Worm (Caenorhabditis elegans) whole organism, L3 larva: ENCODE data around the gene C46F9.6.
"Not testable (repeated sequence)": the region's sequence is repeated elsewhere in the genome, so short reads cannot be mapped to it uniquely, and the experiment has no call there.

Source experiments
- R02D3.7 ChIP-seq: fragments of 150-350 bp; optimal IDR thresholded peaks from 2 replicates; lab custom pipeline; 2014; ENCODE audit warnings: missing biosample characterization, missing genetic modification characterization
- ZK546.5 ChIP-seq: sonication (generic microtip); optimal IDR thresholded peaks from 2 replicates; lab custom pipeline; 2017; ENCODE audit warnings: missing biosample characterization, missing genetic modification characterization
- aly-2 ChIP-seq: fragments of 150-350 bp; optimal IDR thresholded peaks from 2 replicates; lab custom pipeline; 2014; ENCODE audit warnings: missing biosample characterization, missing genetic modification characterization
- ama-1 ChIP-seq: fragments of 150-350 bp; optimal IDR thresholded peaks from 2 replicates; lab custom pipeline; 2018
- ceh-16 ChIP-seq: sonication (generic microtip); optimal IDR thresholded peaks from 2 replicates; lab custom pipeline; 2017; ENCODE audit warnings: missing biosample characterization, missing genetic modification characterization
- ceh-82 ChIP-seq: fragments of 150-350 bp; optimal IDR thresholded peaks from 2 replicates; lab custom pipeline; 2014; ENCODE audit warnings: missing biosample characterization, missing genetic modification characterization
- daf-12 ChIP-seq: fragments of 150-350 bp; optimal IDR thresholded peaks from 2 replicates; lab custom pipeline; 2014; ENCODE audit warnings: missing biosample characterization, missing genetic modification reagents, missing genetic modification characterization
- egl-27 ChIP-seq: sonication (generic microtip); optimal IDR thresholded peaks from 4 replicates; lab custom pipeline; 2017; ENCODE audit warnings: missing biosample characterization, missing genetic modification reagents, missing genetic modification characterization
- elt-2 ChIP-seq: sonication (generic microtip); optimal IDR thresholded peaks from 2 replicates; lab custom pipeline; 2016; ENCODE audit warnings: missing genetic modification reagents, mild to moderate bottlenecking, missing genetic modification characterization, missing compliant biosample characterization
- fkh-10 ChIP-seq: sonication (generic microtip); optimal IDR thresholded peaks from 2 replicates; lab custom pipeline; 2017; ENCODE audit warnings: missing biosample characterization, missing genetic modification reagents, missing genetic modification characterization
- fkh-2 ChIP-seq: fragments of 150-350 bp; optimal IDR thresholded peaks from 2 replicates; lab custom pipeline; 2014; ENCODE audit warnings: missing biosample characterization, missing genetic modification reagents, missing genetic modification characterization
- lsy-12 ChIP-seq: sonication (generic microtip); optimal IDR thresholded peaks from 2 replicates; lab custom pipeline; 2016; ENCODE audit warnings: mild to moderate bottlenecking, missing genetic modification characterization, missing compliant biosample characterization
- mdl-1 ChIP-seq: fragments of 150-350 bp; optimal IDR thresholded peaks from 2 replicates; lab custom pipeline; 2014; ENCODE audit warnings: missing biosample characterization, missing genetic modification characterization
- mml-1 ChIP-seq: fragments of 150-350 bp; sonication (generic microtip); optimal IDR thresholded peaks from 3 replicates; lab custom pipeline; 2014; ENCODE audit warnings: missing biosample characterization, missing genetic modification characterization
- nhr-11 ChIP-seq: fragments of 150-350 bp; optimal IDR thresholded peaks from 2 replicates; lab custom pipeline; 2014; ENCODE audit warnings: missing biosample characterization, missing genetic modification characterization
- nhr-23 ChIP-seq: fragments of 150-350 bp; optimal IDR thresholded peaks from 2 replicates; lab custom pipeline; 2014; ENCODE audit warnings: missing biosample characterization, missing genetic modification reagents, missing genetic modification characterization
- nhr-25 ChIP-seq: sonication (generic microtip); optimal IDR thresholded peaks from 2 replicates; lab custom pipeline; 2017; ENCODE audit warnings: missing biosample characterization, missing genetic modification characterization
- nhr-28 ChIP-seq: fragments of 150-350 bp; optimal IDR thresholded peaks from 2 replicates; lab custom pipeline; 2014; ENCODE audit warnings: missing biosample characterization, missing genetic modification characterization
- nhr-76 ChIP-seq: fragments of 150-350 bp; sonication (generic microtip); optimal IDR thresholded peaks from 5 replicates; lab custom pipeline; 2014; ENCODE audit warnings: missing biosample characterization, missing genetic modification characterization
- nhr-77 ChIP-seq: fragments of 150-350 bp; optimal IDR thresholded peaks from 2 replicates; lab custom pipeline; 2014; ENCODE audit warnings: missing biosample characterization, missing genetic modification characterization
- pha-4 ChIP-seq: fragments of 150-350 bp; optimal IDR thresholded peaks from 2 replicates; lab custom pipeline; 2014; ENCODE audit warnings: missing biosample characterization, missing genetic modification reagents, missing genetic modification characterization
- pqm-1 ChIP-seq: fragments of 150-350 bp; optimal IDR thresholded peaks from 2 replicates; lab custom pipeline; 2017; ENCODE audit warnings: missing biosample characterization, missing genetic modification characterization, inconsistent platforms
- sea-2 ChIP-seq: fragments of 150-350 bp; sonication (generic microtip); optimal IDR thresholded peaks from 4 replicates; lab custom pipeline; 2014; ENCODE audit warnings: missing biosample characterization, missing genetic modification reagents, missing genetic modification characterization
- snpc-4 ChIP-seq: fragments of 150-350 bp; optimal IDR thresholded peaks from 2 replicates; lab custom pipeline; 2014; ENCODE audit warnings: missing biosample characterization, missing genetic modification characterization
- tbx-2 ChIP-seq: sonication (generic microtip); optimal IDR thresholded peaks from 2 replicates; lab custom pipeline; 2016; ENCODE audit warnings: mild to moderate bottlenecking, missing genetic modification characterization, missing compliant biosample characterization
- unc-39 ChIP-seq: sonication (generic microtip); optimal IDR thresholded peaks from 4 replicates; lab custom pipeline; 2017; ENCODE audit warnings: missing biosample characterization, missing genetic modification characterization
- unc-62 ChIP-seq: fragments of 150-350 bp; sonication (generic microtip); optimal IDR thresholded peaks from 4 replicates; lab custom pipeline; 2014; ENCODE audit warnings: missing biosample characterization, missing genetic modification reagents, missing genetic modification characterization
- ztf-11 ChIP-seq: fragments of 150-350 bp; optimal IDR thresholded peaks from 2 replicates; lab custom pipeline; 2014; ENCODE audit warnings: missing biosample characterization, missing genetic modification characterization
- ztf-4 ChIP-seq: fragments of 150-350 bp; optimal IDR thresholded peaks from 2 replicates; lab custom pipeline; 2014; ENCODE audit warnings: missing biosample characterization, missing genetic modification characterization

C46F9.6 gene

DNA sequence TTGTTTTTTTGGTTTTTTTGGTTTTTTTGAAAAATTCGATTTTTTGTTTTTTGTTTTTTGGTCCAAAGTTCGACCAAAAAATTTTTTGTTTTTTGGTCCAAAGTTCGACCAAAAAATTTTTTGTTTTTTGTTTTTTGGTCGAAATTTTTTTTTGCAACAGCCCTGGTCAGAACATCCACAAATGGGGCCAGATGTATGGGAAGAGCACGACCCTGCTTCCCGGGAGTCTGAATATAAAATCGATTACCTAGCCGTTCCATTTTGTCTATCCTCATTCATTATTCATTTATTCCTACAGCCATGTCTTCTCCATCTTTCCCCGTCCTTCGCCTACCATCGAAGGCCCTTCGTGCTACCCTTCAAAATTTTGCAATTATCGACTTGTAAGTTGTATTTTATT lies 43.9 kb upstream of the C46F9.6 start, which contains the start of gene fbxb-95:
fbxb-95 (plus strand) TSS at position 301 of the 400 bp plus-strand sequence.
- TF ChIP-seq mdl-1; aly-2 (tag; lab: Kevin White, UChicago); nhr-25 (tag; lab: Kevin White, UChicago): not testable (repeated sequence)

ce11 chrII:1861285-1861793 lies 36.7 kb upstream of the C46F9.6 start, which contains the start of gene C16C4.18:
Gene C16C4.18, minus strand, starts transcription at chrII:1861335.
- TF ChIP-seq snpc-4 (tag; lab: Kevin White, UChicago); ztf-4 (tag; lab: Kevin White, UChicago); daf-12: not testable (repeated sequence)

DNA sequence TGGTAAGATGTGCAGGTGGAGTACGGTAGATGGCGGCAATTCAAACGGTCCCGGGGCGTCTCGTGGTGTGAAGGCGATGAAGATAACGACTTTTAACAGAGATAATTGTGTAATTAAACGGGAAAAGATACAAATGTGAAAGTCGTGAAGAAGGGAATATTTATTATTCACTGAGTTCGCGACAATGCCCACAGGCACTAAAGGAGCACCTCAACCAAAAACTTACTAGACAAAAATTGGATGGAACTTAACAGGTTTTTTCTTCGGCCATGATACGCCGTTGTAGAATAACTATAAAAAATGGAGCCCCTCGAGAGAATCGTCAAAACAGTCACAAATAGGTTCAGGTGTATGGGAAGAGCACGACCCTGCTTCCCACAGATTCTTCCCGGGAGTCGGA lies 35.7 kb upstream of the C46F9.6 start, which contains the start of gene fbxb-98:
fbxb-98 (plus strand) TSS at position 301 of the 400 bp plus-strand sequence.
- TF ChIP-seq pha-4, nhr-77, nhr-23 (tag; lab: Kevin White, UChicago): not testable (repeated sequence)

ce11 chrII:1864278-1864677 lies 33.8 kb upstream of the C46F9.6 start, which contains the start of gene C16C4.17:
Gene C16C4.17, plus strand, starts transcription at chrII:1864578.
- no peak for TF ChIP-seq nhr-76 (tag; lab: Kevin White, UChicago)
- TF ChIP-seq lsy-12 (tag; lab: Kevin White, UChicago), result no peak
- TF ChIP-seq nhr-28 (tag; lab: Kevin White, UChicago), result no peak
- TF ChIP-seq elt-2 (tag; lab: Kevin White, UChicago), result no peak
- no peak for TF ChIP-seq unc-62 (GFP tag; lab: Kevin White, UChicago)
- no peak for TF ChIP-seq mml-1 (tag; lab: Kevin White, UChicago)
- TF ChIP-seq fkh-10 (GFP tag; lab: Kevin White, UChicago), result no peak
- TF ChIP-seq ceh-82 (tag; lab: Kevin White, UChicago), result no peak

DNA sequence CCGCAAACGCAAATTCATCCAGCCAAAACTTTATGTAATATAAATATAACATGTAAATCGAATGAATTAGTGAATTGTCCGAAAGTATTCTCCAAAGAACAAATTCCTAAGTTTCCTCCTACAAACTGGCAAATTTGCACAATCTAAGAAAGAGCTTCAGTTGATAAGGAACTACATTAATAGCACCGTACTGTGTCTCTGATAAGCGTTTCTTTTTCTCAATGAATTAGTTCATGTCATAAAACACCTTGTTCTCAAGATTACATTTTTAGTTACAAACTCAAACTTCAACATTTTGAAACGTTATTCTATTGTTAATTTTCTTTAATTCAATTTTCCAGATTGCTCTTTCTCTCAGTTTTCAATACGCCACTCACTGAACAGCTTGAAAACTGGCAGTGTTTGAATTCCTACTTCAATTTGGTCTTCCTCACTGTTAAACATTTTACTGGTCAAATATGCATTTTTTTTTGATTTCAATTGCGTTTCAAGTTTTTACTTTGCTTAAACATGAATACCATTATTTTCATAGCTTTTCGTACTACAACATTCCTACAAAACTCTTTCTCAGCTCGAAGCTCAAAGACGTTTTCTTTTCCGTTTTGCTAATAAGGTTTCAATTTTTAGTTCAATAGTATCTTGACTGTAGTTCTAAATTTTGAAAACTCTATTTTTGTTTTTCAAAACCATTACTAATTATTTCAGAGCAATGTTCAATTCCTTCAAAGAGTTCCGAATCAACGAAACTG lies 32.2 kb upstream of the C46F9.6 start, which contains the start of gene math-15:
math-15 (plus strand) TSS at position 699 of the 749 bp plus-strand sequence.
- TF ChIP-seq elt-2 (tag; lab: Kevin White, UChicago) (peak; percentile 67), ztf-11 (tag; lab: Kevin White, UChicago) (no peak), pqm-1 (tag; lab: Kevin White, UChicago) (peak; percentile 11)

ce11 chrII:1869120-1869519 lies 28.9 kb upstream of the C46F9.6 start, which contains the start of gene math-14:
Gene math-14, plus strand, starts transcription at chrII:1869420.
- no peak for TF ChIP-seq unc-39
- no peak for TF ChIP-seq ceh-16 (tag; lab: Kevin White, UChicago)
- TF ChIP-seq ceh-82 (tag; lab: Kevin White, UChicago), result no peak
- TF ChIP-seq mml-1 (tag; lab: Kevin White, UChicago), result no peak
- TF ChIP-seq elt-2 (tag; lab: Kevin White, UChicago), result peak; percentile 29
- TF ChIP-seq sea-2 (GFP tag; lab: Kevin White, UChicago), result no peak

DNA sequence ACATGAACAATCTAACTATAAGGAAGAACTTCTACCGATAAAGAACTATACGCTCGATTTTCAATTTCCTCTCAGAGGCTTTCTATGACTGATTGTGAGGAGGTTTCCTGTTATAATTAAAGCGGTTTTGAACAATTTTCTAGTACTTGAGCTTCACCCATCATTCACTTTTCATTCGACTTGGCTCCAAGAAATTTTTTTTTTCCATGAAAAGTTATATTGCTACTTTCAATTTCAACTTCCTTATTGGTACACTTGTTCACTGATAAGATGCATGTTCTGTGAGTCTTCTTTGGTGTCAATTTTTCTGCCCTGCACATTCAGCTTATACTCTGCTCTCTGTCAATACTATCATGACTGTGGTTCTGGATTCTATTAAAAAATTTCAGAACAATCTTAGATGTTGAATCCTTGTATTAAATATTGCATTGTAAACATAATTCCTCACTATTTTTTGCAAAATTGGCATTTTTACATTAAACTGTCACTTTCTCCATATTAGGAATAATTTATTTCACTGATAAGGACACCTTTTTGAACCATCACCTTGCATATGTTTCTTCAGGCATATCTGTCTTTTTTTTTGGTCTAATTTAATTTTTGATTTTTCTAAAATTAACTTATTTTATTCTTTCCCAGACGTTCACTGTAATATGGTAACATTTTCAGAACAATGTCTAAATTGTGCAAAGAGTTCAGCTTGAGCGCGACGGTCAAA lies 27.0 kb upstream of the C46F9.6 start, which contains the start of gene math-10:
math-10 (plus strand) TSS at position 668 of the 718 bp plus-strand sequence.
- TF ChIP-seq ama-1 (lab: Kevin White, UChicago) (no peak), elt-2 (tag; lab: Kevin White, UChicago) (peak; percentile 71)

DNA sequence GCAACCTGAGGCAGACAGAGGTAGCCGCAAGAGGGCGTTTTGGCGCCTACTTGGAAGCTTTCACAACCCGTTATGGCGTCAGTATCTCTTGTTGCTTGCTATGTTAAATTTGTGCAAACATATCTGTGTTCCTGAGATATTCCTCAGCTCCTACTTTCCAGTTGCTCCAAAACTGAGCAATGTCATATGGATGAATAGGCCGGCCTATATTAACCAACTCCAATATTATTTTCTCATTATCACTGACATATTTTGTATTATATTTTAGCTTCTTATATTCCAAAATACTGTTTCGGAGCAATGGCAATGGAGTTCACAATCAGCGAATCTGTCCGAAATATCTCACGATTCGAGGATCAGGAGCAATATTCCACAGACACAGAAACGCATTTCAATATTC lies 22.4 kb upstream of the C46F9.6 start, which contains the start of gene math-13:
math-13 (plus strand) TSS at position 301 of the 400 bp plus-strand sequence.
- no peak for TF ChIP-seq nhr-11 (tag; lab: Kevin White, UChicago)
- no peak for TF ChIP-seq ama-1 (lab: Kevin White, UChicago)
- TF ChIP-seq daf-12, result no peak
- TF ChIP-seq ZK546.5 (tag; lab: Kevin White, UChicago), result no peak
- TF ChIP-seq R02D3.7, result no peak
- no peak for TF ChIP-seq unc-62 (GFP tag; lab: Kevin White, UChicago)
- TF ChIP-seq fkh-2 (tag; lab: Kevin White, UChicago), result no peak
- no peak for TF ChIP-seq nhr-77 (tag; lab: Kevin White, UChicago)
- TF ChIP-seq egl-27 (tag; lab: Kevin White, UChicago), result no peak
- TF ChIP-seq tbx-2 (tag; lab: Kevin White, UChicago), result no peak
